Fruit fly (Drosophila melanogaster) whole organism, embryonic: ENCODE measurements around the gene RpS28-like.

Experiments
- Antp ChIP-seq: fragments of 200-800 bp; sonication (Bioruptor generic); optimal IDR thresholded peaks from 3 replicates; lab custom pipeline; 2016; ENCODE audit warnings: missing biosample characterization, missing genetic modification characterization
- B-H2 ChIP-seq: fragments of 200-800 bp; sonication (Bioruptor generic); optimal IDR thresholded peaks from 2 replicates; lab custom pipeline; 2018; ENCODE audit warnings: missing biosample characterization, mild to moderate bottlenecking, missing genetic modification characterization
- Blimp-1 ChIP-seq: fragments of 200-800 bp; sonication (Bioruptor generic); optimal IDR thresholded peaks from 3 replicates; lab custom pipeline; 2018; ENCODE audit warnings: missing biosample characterization, missing genetic modification characterization, mild to moderate bottlenecking, moderate library complexity, missing genetic modification reagents
- C15 ChIP-seq: fragments of 200-800 bp; sonication (Bioruptor generic); IDR thresholded peaks from 3 replicates; pipeline ENCODE4 v1.3.6; 2022; ENCODE audit warnings: missing biosample characterization, missing genetic modification characterization
- CG10462 ChIP-seq: fragments of 200-800 bp; sonication (Bioruptor generic); optimal IDR thresholded peaks from 2 replicates; lab custom pipeline; 2016; ENCODE audit warnings: missing biosample characterization, missing genetic modification characterization
- CG10654 ChIP-seq: fragments of 200-800 bp; sonication (Bioruptor generic); optimal IDR thresholded peaks from 2 replicates; lab custom pipeline; 2016; ENCODE audit warnings: missing biosample characterization, missing genetic modification characterization
- CG10959 ChIP-seq: fragments of 200-800 bp; sonication (Bioruptor generic); IDR thresholded peaks from 2 replicates; pipeline ENCODE4 v1.3.6; 2022; ENCODE audit warnings: missing biosample characterization, missing genetic modification characterization
- CG10979 ChIP-seq: fragments of 200-800 bp; sonication (Bioruptor generic); optimal IDR thresholded peaks from 2 replicates; lab custom pipeline; 2018; ENCODE audit warnings: missing biosample characterization, mild to moderate bottlenecking, missing genetic modification characterization, moderate library complexity
- CG11456 ChIP-seq: fragments of 200-800 bp; sonication (Bioruptor generic); IDR thresholded peaks from 3 replicates; pipeline ENCODE4 v1.3.6; 2022; ENCODE audit warnings: missing biosample characterization, missing genetic modification characterization
- CG12155 ChIP-seq: fragments of 200-800 bp; sonication (Bioruptor generic); optimal IDR thresholded peaks from 3 replicates; lab custom pipeline; 2016; ENCODE audit warnings: missing biosample characterization, missing genetic modification characterization
- CG1233 ChIP-seq: fragments of 200-800 bp; sonication (Bioruptor generic); optimal IDR thresholded peaks from 4 replicates; lab custom pipeline; 2018; ENCODE audit warnings: missing biosample characterization, mild to moderate bottlenecking, missing genetic modification characterization
- CG14441 ChIP-seq: fragments of 200-800 bp; sonication (Bioruptor generic); IDR thresholded peaks from 2 replicates; pipeline ENCODE4 v1.3.6; 2022; ENCODE audit warnings: missing biosample characterization, missing genetic modification characterization
- CG14667 ChIP-seq: fragments of 200-800 bp; sonication (Bioruptor generic); IDR thresholded peaks from 2 replicates; pipeline ENCODE4 v1.3.6; 2022; ENCODE audit warnings: missing biosample characterization, missing genetic modification characterization
- CG15514 ChIP-seq: fragments of 200-800 bp; sonication (Bioruptor generic); optimal IDR thresholded peaks from 3 replicates; lab custom pipeline; 2017; ENCODE audit warnings: missing biosample characterization, missing genetic modification characterization, mild to moderate bottlenecking, moderate library complexity, missing genetic modification reagents
- CG16863 ChIP-seq: fragments of 200-800 bp; sonication (Bioruptor generic); optimal IDR thresholded peaks from 3 replicates; lab custom pipeline; 2016; ENCODE audit warnings: missing biosample characterization, missing genetic modification characterization
- CG17829 ChIP-seq: fragments of 200-800 bp; optimal IDR thresholded peaks from 2 replicates; lab custom pipeline; 2019; ENCODE audit warnings: missing biosample characterization, mild to moderate bottlenecking, missing genetic modification characterization, moderate library complexity
- CG2120 ChIP-seq: fragments of 200-800 bp; sonication (Bioruptor generic); optimal IDR thresholded peaks from 3 replicates; lab custom pipeline; 2016; ENCODE audit warnings: missing biosample characterization, missing genetic modification characterization
- CG2875 ChIP-seq: fragments of 200-800 bp; sonication (Bioruptor generic); optimal IDR thresholded peaks from 2 replicates; lab custom pipeline; 2017; ENCODE audit warnings: missing biosample characterization, mild to moderate bottlenecking, missing genetic modification characterization, missing genetic modification reagents
- CG4404 ChIP-seq: fragments of 200-800 bp; sonication (Bioruptor generic); IDR thresholded peaks from 2 replicates; pipeline ENCODE4 v1.3.6; 2022; ENCODE audit warnings: missing biosample characterization, missing genetic modification characterization
- CG4707 ChIP-seq: fragments of 200-800 bp; sonication (Bioruptor generic); optimal IDR thresholded peaks from 2 replicates; lab custom pipeline; 2018; ENCODE audit warnings: missing biosample characterization, mild to moderate bottlenecking, missing genetic modification characterization, moderate library complexity
- CG4730 ChIP-seq: fragments of 200-800 bp; sonication (Bioruptor generic); IDR thresholded peaks from 2 replicates; pipeline ENCODE4 v1.3.6; 2022; ENCODE audit warnings: missing biosample characterization, missing genetic modification characterization
- CG5245 ChIP-seq: fragments of 200-800 bp; sonication (Bioruptor generic); optimal IDR thresholded peaks from 3 replicates; lab custom pipeline; 2016; ENCODE audit warnings: missing biosample characterization, missing genetic modification characterization
- CG6683 ChIP-seq: fragments of 200-800 bp; sonication (Bioruptor generic); optimal IDR thresholded peaks from 2 replicates; lab custom pipeline; 2017; ENCODE audit warnings: missing biosample characterization, mild to moderate bottlenecking, missing genetic modification characterization, missing genetic modification reagents
- CG9932 ChIP-seq: fragments of 200-800 bp; sonication (Bioruptor generic); IDR thresholded peaks from 2 replicates; pipeline ENCODE4 v1.3.6; 2022; ENCODE audit warnings: missing biosample characterization, missing genetic modification characterization
- CHES-1-like ChIP-seq: fragments of 200-800 bp; sonication (Bioruptor generic); optimal IDR thresholded peaks from 2 replicates; lab custom pipeline; 2016; ENCODE audit warnings: missing biosample characterization, missing genetic modification characterization
- Doc3 ChIP-seq: fragments of 200-800 bp; sonication (Bioruptor generic); IDR thresholded peaks from 3 replicates; pipeline ENCODE4 v1.3.6; 2022; ENCODE audit warnings: missing biosample characterization, missing genetic modification characterization; ENCODE audit not compliant: partially characterized antibody
- GATAe ChIP-seq: fragments of 200-800 bp; sonication (Bioruptor generic); conservative IDR thresholded peaks from 2 replicates; pipeline ENCODE4 v1.3.6; 2022; ENCODE audit warnings: missing biosample characterization, missing genetic modification characterization
- HLHmδ ChIP-seq: fragments of 200-800 bp; sonication (Bioruptor generic); optimal IDR thresholded peaks from 2 replicates; lab custom pipeline; 2018; ENCODE audit warnings: missing biosample characterization, mild to moderate bottlenecking, missing genetic modification characterization, moderate library complexity
- Mad ChIP-seq: fragments of 200-800 bp; sonication (Bioruptor generic); optimal IDR thresholded peaks from 2 replicates; lab custom pipeline; 2016; ENCODE audit warnings: missing biosample characterization, missing genetic modification characterization
- Meics ChIP-seq: fragments of 200-800 bp; sonication (Bioruptor generic); optimal IDR thresholded peaks from 2 replicates; lab custom pipeline; 2017; ENCODE audit warnings: missing biosample characterization, mild to moderate bottlenecking, missing genetic modification characterization
- NC2α ChIP-seq: fragments of 200-800 bp; sonication (Bioruptor generic); optimal IDR thresholded peaks from 2 replicates; lab custom pipeline; 2016; ENCODE audit warnings: missing biosample characterization, missing genetic modification characterization
- Xrp1 ChIP-seq: fragments of 200-800 bp; sonication (Bioruptor generic); IDR thresholded peaks from 2 replicates; pipeline ENCODE4 v1.3.6; 2022; ENCODE audit warnings: missing biosample characterization, missing genetic modification characterization
- abd-A ChIP-seq: fragments of 200-800 bp; sonication (Bioruptor generic); optimal IDR thresholded peaks from 3 replicates; lab custom pipeline; 2019; ENCODE audit warnings: missing biosample characterization, mild to moderate bottlenecking, missing genetic modification characterization, moderate library complexity
- chn ChIP-seq: fragments of 200-800 bp; sonication (Bioruptor generic); optimal IDR thresholded peaks from 2 replicates; lab custom pipeline; 2016; ENCODE audit warnings: missing biosample characterization, missing genetic modification characterization
- danr ChIP-seq: fragments of 200-800 bp; sonication (Bioruptor generic); IDR thresholded peaks from 2 replicates; pipeline ENCODE4 v1.3.6; 2022; ENCODE audit warnings: missing biosample characterization, missing genetic modification characterization
- dysf ChIP-seq: fragments of 200-800 bp; sonication (Bioruptor generic); IDR thresholded peaks from 3 replicates; pipeline ENCODE4 v1.3.6; 2022; ENCODE audit warnings: missing biosample characterization, missing genetic modification characterization
- gce ChIP-seq: fragments of 200-800 bp; sonication (Bioruptor generic); IDR thresholded peaks from 3 replicates; pipeline ENCODE4 v1.3.6; 2022; ENCODE audit warnings: missing biosample characterization, missing genetic modification characterization
- gsb-n ChIP-seq: fragments of 200-800 bp; sonication (Bioruptor generic); optimal IDR thresholded peaks from 3 replicates; lab custom pipeline; 2018; ENCODE audit warnings: missing biosample characterization, mild to moderate bottlenecking, missing genetic modification characterization
- hb ChIP-seq: fragments of 200-800 bp; sonication (Bioruptor generic); IDR thresholded peaks from 3 replicates; pipeline ENCODE4 v1.3.6; 2022; ENCODE audit warnings: missing biosample characterization, missing genetic modification characterization; ENCODE audit not compliant: partially characterized antibody
- ind ChIP-seq: fragments of 200-800 bp; sonication (Bioruptor generic); optimal IDR thresholded peaks from 3 replicates; lab custom pipeline; 2016; ENCODE audit warnings: missing biosample characterization, missing genetic modification characterization
- klu ChIP-seq: fragments of 200-800 bp; sonication (Bioruptor generic); IDR thresholded peaks from 2 replicates; pipeline ENCODE4 v1.3.6; 2022; ENCODE audit warnings: missing biosample characterization, missing genetic modification characterization
- kni ChIP-seq: fragments of 200-800 bp; sonication (Bioruptor generic); optimal IDR thresholded peaks from 3 replicates; lab custom pipeline; 2017; ENCODE audit warnings: mild to moderate bottlenecking, missing biosample characterization, missing genetic modification reagents, missing genetic modification characterization
- oc ChIP-seq: fragments of 200-800 bp; sonication (Bioruptor generic); optimal IDR thresholded peaks from 2 replicates; lab custom pipeline; 2018; ENCODE audit warnings: missing biosample characterization, mild to moderate bottlenecking, missing genetic modification characterization, moderate library complexity
- pan ChIP-seq, 4 experiments: fragments of >200 bp in 3 of 4; fragments of 200-800 bp in 1 of 4; sonication (Bioruptor generic) in 1 of 4; optimal IDR thresholded peaks in 3 of 4; IDR thresholded peaks in 1 of 4; 2 replicates each; pipeline versions ENCODE4 v1.3.6 to Lab custom; 2017 to 2022; ENCODE audit warnings: missing biosample characterization in 2 of 4, missing genetic modification characterization in 2 of 4, mixed read lengths in 1 of 4
- pb ChIP-seq: fragments of 200-800 bp; sonication (Bioruptor generic); optimal IDR thresholded peaks from 3 replicates; lab custom pipeline; 2016; ENCODE audit warnings: missing biosample characterization, missing genetic modification characterization
- sens-2 ChIP-seq: fragments of 200-800 bp; sonication (Bioruptor generic); IDR thresholded peaks from 2 replicates; pipeline ENCODE4 v1.3.6; 2022; ENCODE audit warnings: missing biosample characterization, missing genetic modification characterization
- sisA ChIP-seq: fragments of 200-800 bp; sonication (Bioruptor generic); IDR thresholded peaks from 2 replicates; pipeline ENCODE4 v1.3.6; 2022; ENCODE audit warnings: missing biosample characterization, missing genetic modification characterization
- ssp ChIP-seq: fragments of 200-800 bp; sonication (Bioruptor generic); IDR thresholded peaks from 2 replicates; pipeline ENCODE4 v1.3.6; 2022; ENCODE audit warnings: missing biosample characterization, missing genetic modification characterization
- tio ChIP-seq: fragments of 200-800 bp; sonication (Bioruptor generic); optimal IDR thresholded peaks from 2 replicates; lab custom pipeline; 2017; ENCODE audit warnings: missing biosample characterization, missing genetic modification characterization, inconsistent platforms
- toy ChIP-seq: fragments of 200-800 bp; sonication (Bioruptor generic); IDR thresholded peaks from 2 replicates; pipeline ENCODE4 v1.3.6; 2022; ENCODE audit warnings: missing biosample characterization, missing genetic modification characterization
- yki ChIP-seq: fragments of >200 bp; optimal IDR thresholded peaks from 3 replicates; lab custom pipeline; 2018

The RpS28-like gene

dm6 chr2L:9387240-9387672, 49.3 kb upstream of the RpS28-like start, which contains the start of gene Aldh (continued):
- TF ChIP-seq CG15514 (GFP tag; lab: Kevin White, UChicago) (peak; percentile 33), ind (GFP tag; lab: Kevin White, UChicago) (no peak), CG17829 (no peak), CHES-1-like (GFP tag; lab: Kevin White, UChicago) (no peak), sisA (GFP tag; lab: Robert Waterston, UW) (no peak), CG16863 (GFP tag; lab: Kevin White, UChicago) (no peak), CG10654 (no peak), GATAe (GFP tag; lab: Robert Waterston, UW) (peak; percentile 70), CG5245 (no peak), CG4404 (GFP tag; lab: Robert Waterston, UW) (no peak), Mad (GFP tag; lab: Kevin White, UChicago) (no peak), tio (GFP tag; lab: Kevin White, UChicago) (peak; percentile 7), sens-2 (no peak), CG11456 (no peak), C15 (GFP tag; lab: Robert Waterston, UW) (no peak), CG9932 (GFP tag; lab: Robert Waterston, UW) (peak; percentile 75), Meics (peak; percentile 67), gsb-n (no peak), chn (GFP tag; lab: Kevin White, UChicago) (no peak), Blimp-1 (no peak), Antp (GFP tag; lab: Kevin White, UChicago) (no peak), Doc3 (no peak), toy (GFP tag; lab: Robert Waterston, UW) (no peak), pan (optimal IDR thresholded peaks at IDR 0.05; lab: Kevin White, UChicago) (no peak), pan (GFP tag; optimal IDR thresholded peaks at IDR 0.05 in 1 of 2, IDR thresholded peaks at IDR 0.05 in 1 of 2) (no peak), CG10959 (no peak)
- TF ChIP-seq, all 482 proteins: peak for 88

dm6 chr2L:9388013-9388605, 48.5 kb upstream of the RpS28-like start:
- peak; percentile 21 for TF ChIP-seq Blimp-1
- TF ChIP-seq ssp (GFP tag; lab: Robert Waterston, UW): no peak
- no peak for TF ChIP-seq CG6683 (GFP tag; lab: Kevin White, UChicago)
- TF ChIP-seq abd-A (tag; lab: Kevin White, UChicago): peak; percentile 25
- peak; percentile 23 for TF ChIP-seq oc
- TF ChIP-seq CG14441: peak; percentile 75
- no peak for TF ChIP-seq yki (lab: Kevin White, UChicago)
- TF ChIP-seq CG12155 (GFP tag; lab: Kevin White, UChicago): peak; percentile 81
- TF ChIP-seq kni (GFP tag; lab: Kevin White, UChicago): no peak
- TF ChIP-seq CG4730 (GFP tag; lab: Robert Waterston, UW): peak; percentile 26; the same call in 1 of the 2 replicates
- no peak for TF ChIP-seq hb (GFP tag; lab: Robert Waterston, UW)
- TF ChIP-seq pb (GFP tag; lab: Kevin White, UChicago): peak; percentile 66
- TF ChIP-seq HLHmδ: no peak
- TF ChIP-seq Xrp1: peak; percentile 29; the same call in 1 of the 2 replicates
- no peak for TF ChIP-seq CG10462 (GFP tag; lab: Kevin White, UChicago)
- no peak for TF ChIP-seq NC2α (GFP tag; lab: Kevin White, UChicago)
- TF ChIP-seq klu: peak; percentile 44; the same call in 1 of the 2 replicates
- TF ChIP-seq CG10979 (tag; lab: Kevin White, UChicago): no peak
- peak; percentile 52; the same call in 1 of the 2 replicates for TF ChIP-seq danr (GFP tag; lab: Robert Waterston, UW)
- peak; percentile 40 for TF ChIP-seq CG1233 (GFP tag; lab: Kevin White, UChicago)
- TF ChIP-seq CG4707 (GFP tag; lab: Kevin White, UChicago): no peak
- TF ChIP-seq CG14667 (GFP tag; lab: Robert Waterston, UW): peak; percentile 48; the same call in 1 of the 2 replicates
- peak; percentile 66 for TF ChIP-seq CG15514 (GFP tag; lab: Kevin White, UChicago)
- TF ChIP-seq dysf (GFP tag; lab: Robert Waterston, UW): peak; percentile 87
- no peak for TF ChIP-seq CG2875 (GFP tag; lab: Kevin White, UChicago)
- TF ChIP-seq gce: peak; percentile 51; the same call in 1 of the 3 replicates
- peak; percentile 94 for TF ChIP-seq CG2120
- TF ChIP-seq B-H2 (GFP tag; lab: Kevin White, UChicago): peak; percentile 8
